Fruit fly (Drosophila melanogaster) whole organism, embryonic: ENCODE data around the gene phr6-4.
A peak's percentile ranks its signal among the peaks of the same experiment; 100 is the strongest.

Experiments
- Atf6 ChIP-seq: fragments of 200-800 bp; sonication (Bioruptor generic); IDR thresholded peaks from 2 replicates; pipeline ENCODE4 v1.3.6; 2022; ENCODE audit warnings: missing biosample characterization, missing genetic modification characterization
- Blimp-1 ChIP-seq: fragments of 200-800 bp; sonication (Bioruptor generic); optimal IDR thresholded peaks from 3 replicates; lab custom pipeline; 2018; ENCODE audit warnings: missing biosample characterization, missing genetic modification characterization, mild to moderate bottlenecking, moderate library complexity, missing genetic modification reagents
- CG10209 ChIP-seq: fragments of 200-800 bp; sonication (Bioruptor generic); optimal IDR thresholded peaks from 3 replicates; lab custom pipeline; 2017; ENCODE audit warnings: missing biosample characterization, mild to moderate bottlenecking, missing genetic modification characterization, missing genetic modification reagents
- CG10462 ChIP-seq: fragments of 200-800 bp; sonication (Bioruptor generic); optimal IDR thresholded peaks from 2 replicates; lab custom pipeline; 2016; ENCODE audit warnings: missing biosample characterization, missing genetic modification characterization
- CG10543 ChIP-seq: fragments of 200-800 bp; sonication (Bioruptor generic); optimal IDR thresholded peaks from 3 replicates; lab custom pipeline; 2017; ENCODE audit warnings: missing biosample characterization, mild to moderate bottlenecking, missing genetic modification characterization, moderate library complexity
- CG10565 ChIP-seq: fragments of 200-800 bp; sonication (Bioruptor generic); optimal IDR thresholded peaks from 3 replicates; lab custom pipeline; 2016; ENCODE audit warnings: missing biosample characterization, mild to moderate bottlenecking, missing genetic modification characterization
- CG11093 ChIP-seq: fragments of 200-800 bp; sonication (Bioruptor generic); IDR thresholded peaks from 3 replicates; pipeline ENCODE4 v1.3.6; 2022; ENCODE audit warnings: missing biosample characterization, missing genetic modification characterization
- CG12071 ChIP-seq: fragments of 200-800 bp; sonication (Bioruptor generic); optimal IDR thresholded peaks from 3 replicates; lab custom pipeline; 2018; ENCODE audit warnings: missing biosample characterization, mild to moderate bottlenecking, missing genetic modification characterization
- CG12104 ChIP-seq: fragments of 200-800 bp; sonication (Bioruptor generic); optimal IDR thresholded peaks from 3 replicates; lab custom pipeline; 2016; ENCODE audit warnings: missing biosample characterization, missing genetic modification characterization
- CG13123 ChIP-seq: fragments of 200-800 bp; sonication (Bioruptor generic); optimal IDR thresholded peaks from 2 replicates; lab custom pipeline; 2016; ENCODE audit warnings: missing biosample characterization, missing genetic modification characterization
- CG1602 ChIP-seq: fragments of 200-800 bp; sonication (Bioruptor generic); optimal IDR thresholded peaks from 3 replicates; lab custom pipeline; 2016; ENCODE audit warnings: missing biosample characterization, missing genetic modification characterization
- CG1603 ChIP-seq: fragments of 200-800 bp; sonication (Bioruptor generic); optimal IDR thresholded peaks from 2 replicates; lab custom pipeline; 2019; ENCODE audit warnings: missing biosample characterization, mild to moderate bottlenecking, missing genetic modification characterization, moderate library complexity
- CG16813 ChIP-seq: fragments of 200-800 bp; sonication (Bioruptor generic); IDR thresholded peaks from 3 replicates; pipeline ENCODE4 v1.3.6; 2022; ENCODE audit warnings: missing biosample characterization, missing genetic modification characterization; ENCODE audit not compliant: partially characterized antibody
- CG18619 ChIP-seq: fragments of 200-800 bp; sonication (Bioruptor generic); optimal IDR thresholded peaks from 3 replicates; lab custom pipeline; 2017; ENCODE audit warnings: missing biosample characterization, mild to moderate bottlenecking, missing genetic modification characterization
- CG2889 ChIP-seq: fragments of 200-800 bp; sonication (Bioruptor generic); IDR thresholded peaks from 3 replicates; pipeline ENCODE4 v1.3.6; 2022; ENCODE audit warnings: missing biosample characterization, missing genetic modification characterization
- CG31224 ChIP-seq: fragments of 200-800 bp; sonication (Bioruptor generic); IDR thresholded peaks from 2 replicates; pipeline ENCODE4 v1.3.6; 2022; ENCODE audit warnings: missing biosample characterization, missing genetic modification characterization
- CG4360 ChIP-seq: fragments of 200-800 bp; sonication (Bioruptor generic); IDR thresholded peaks from 2 replicates; pipeline ENCODE4 v1.3.6; 2022; ENCODE audit warnings: missing biosample characterization, missing genetic modification characterization
- CG6654 ChIP-seq: fragments of 200-800 bp; sonication (Bioruptor generic); optimal IDR thresholded peaks from 2 replicates; lab custom pipeline; 2017; ENCODE audit warnings: missing biosample characterization, mild to moderate bottlenecking, missing genetic modification characterization
- CG7372 ChIP-seq: fragments of 200-800 bp; sonication (Bioruptor generic); IDR thresholded peaks from 2 replicates; pipeline ENCODE4 v1.3.6; 2022; ENCODE audit warnings: missing biosample characterization, missing genetic modification characterization
- CG7839 ChIP-seq: fragments of 200-800 bp; sonication (Bioruptor generic); optimal IDR thresholded peaks from 3 replicates; lab custom pipeline; 2018; ENCODE audit warnings: missing biosample characterization, mild to moderate bottlenecking, missing genetic modification characterization, moderate library complexity
- CG7928 ChIP-seq: fragments of 200-800 bp; sonication (Bioruptor generic); optimal IDR thresholded peaks from 2 replicates; lab custom pipeline; 2017; ENCODE audit warnings: missing biosample characterization, mild to moderate bottlenecking, missing genetic modification characterization
- CG8359 ChIP-seq: fragments of 200-800 bp; sonication (Bioruptor generic); optimal IDR thresholded peaks from 2 replicates; lab custom pipeline; 2017; ENCODE audit warnings: missing biosample characterization, mild to moderate bottlenecking, missing genetic modification characterization, borderline replicate concordance
- CG8765 ChIP-seq: fragments of 200-800 bp; sonication (Bioruptor generic); IDR thresholded peaks from 2 replicates; pipeline ENCODE4 v1.3.6; 2022; ENCODE audit warnings: missing biosample characterization, missing genetic modification characterization
- CG9215 ChIP-seq: fragments of 200-800 bp; sonication (Bioruptor generic); IDR thresholded peaks from 2 replicates; pipeline ENCODE4 v1.3.6; 2022; ENCODE audit warnings: missing biosample characterization, missing genetic modification characterization
- CG9609 ChIP-seq: fragments of 200-800 bp; sonication (Bioruptor generic); optimal IDR thresholded peaks from 3 replicates; lab custom pipeline; 2016; ENCODE audit warnings: missing biosample characterization, missing genetic modification characterization
- CG9797 ChIP-seq: fragments of 200-800 bp; sonication (Bioruptor generic); optimal IDR thresholded peaks from 3 replicates; lab custom pipeline; 2018; ENCODE audit warnings: missing biosample characterization, mild to moderate bottlenecking, missing genetic modification characterization
- Camta ChIP-seq: fragments of 200-800 bp; sonication (Bioruptor generic); optimal IDR thresholded peaks from 2 replicates; lab custom pipeline; 2016; ENCODE audit warnings: missing biosample characterization, missing genetic modification characterization
- Doc3 ChIP-seq: fragments of 200-800 bp; sonication (Bioruptor generic); IDR thresholded peaks from 3 replicates; pipeline ENCODE4 v1.3.6; 2022; ENCODE audit warnings: missing biosample characterization, missing genetic modification characterization; ENCODE audit not compliant: partially characterized antibody
- Elba2 ChIP-seq: fragments of 200-800 bp; sonication (Bioruptor generic); optimal IDR thresholded peaks from 3 replicates; lab custom pipeline; 2016; ENCODE audit warnings: missing biosample characterization, missing genetic modification characterization
- Gsc ChIP-seq: fragments of 200-800 bp; sonication (Bioruptor generic); IDR thresholded peaks from 2 replicates; pipeline ENCODE4 v1.3.6; 2022; ENCODE audit warnings: missing biosample characterization, missing genetic modification characterization
- H2.0 ChIP-seq: fragments of 200-800 bp; sonication (Bioruptor generic); IDR thresholded peaks from 2 replicates; pipeline ENCODE4 v1.3.6; 2022; ENCODE audit warnings: missing biosample characterization, missing genetic modification characterization
- HLH4C ChIP-seq: fragments of 200-800 bp; sonication (Bioruptor generic); IDR thresholded peaks from 3 replicates; pipeline ENCODE4 v1.3.6; 2022; ENCODE audit warnings: missing biosample characterization, missing genetic modification characterization; ENCODE audit not compliant: partially characterized antibody
- Meics ChIP-seq: fragments of 200-800 bp; sonication (Bioruptor generic); optimal IDR thresholded peaks from 2 replicates; lab custom pipeline; 2017; ENCODE audit warnings: missing biosample characterization, mild to moderate bottlenecking, missing genetic modification characterization
- Myb ChIP-seq: fragments of 200-800 bp; sonication (Bioruptor generic); optimal IDR thresholded peaks from 2 replicates; lab custom pipeline; 2016; ENCODE audit warnings: missing biosample characterization, missing genetic modification characterization
- Nf-YB ChIP-seq: fragments of 200-800 bp; sonication (Bioruptor generic); optimal IDR thresholded peaks from 3 replicates; lab custom pipeline; 2019; ENCODE audit warnings: missing biosample characterization, mild to moderate bottlenecking, missing genetic modification characterization, moderate library complexity
- Poxn ChIP-seq: fragments of 200-800 bp; sonication (Bioruptor generic); IDR thresholded peaks from 2 replicates; pipeline ENCODE4 v1.3.6; 2022; ENCODE audit warnings: missing biosample characterization, missing genetic modification characterization
- Ravus ChIP-seq: fragments of 200-800 bp; sonication (Bioruptor generic); IDR thresholded peaks from 2 replicates; pipeline ENCODE4 v1.3.6; 2022; ENCODE audit warnings: missing biosample characterization, missing genetic modification characterization
- ash1 ChIP-seq: fragments of 200-800 bp; sonication (Bioruptor generic); optimal IDR thresholded peaks from 2 replicates; lab custom pipeline; 2018; ENCODE audit warnings: missing biosample characterization, mild to moderate bottlenecking, missing genetic modification characterization
- ci ChIP-seq: fragments of 200-800 bp; sonication (Bioruptor generic); IDR thresholded peaks from 3 replicates; pipeline ENCODE4 v1.3.6; 2022; ENCODE audit warnings: missing biosample characterization, missing genetic modification characterization
- dmrt99B ChIP-seq: fragments of 200-800 bp; sonication (Bioruptor generic); optimal IDR thresholded peaks from 2 replicates; lab custom pipeline; 2018; ENCODE audit warnings: missing biosample characterization, mild to moderate bottlenecking, missing genetic modification characterization, moderate library complexity
- emc ChIP-seq: fragments of 200-800 bp; sonication (Bioruptor generic); optimal IDR thresholded peaks from 2 replicates; lab custom pipeline; 2016; ENCODE audit warnings: missing biosample characterization, missing genetic modification characterization
- eve ChIP-seq, 2 experiments: fragments of >200 bp; optimal IDR thresholded peaks; 2 replicates each; lab custom pipeline; 2017; ENCODE audit warnings: missing biosample characterization in 2 of 2, missing genetic modification characterization in 2 of 2
- jigr1 ChIP-seq: fragments of 200-800 bp; sonication (Bioruptor generic); IDR thresholded peaks from 3 replicates; pipeline ENCODE4 v1.3.6; 2022; ENCODE audit warnings: missing biosample characterization, missing genetic modification characterization
- pb ChIP-seq: fragments of 200-800 bp; sonication (Bioruptor generic); optimal IDR thresholded peaks from 3 replicates; lab custom pipeline; 2016; ENCODE audit warnings: missing biosample characterization, missing genetic modification characterization
- row ChIP-seq: fragments of 200-800 bp; sonication (Bioruptor generic); IDR thresholded peaks from 3 replicates; pipeline ENCODE4 v1.3.6; 2022; ENCODE audit warnings: missing biosample characterization, missing genetic modification characterization
- shn ChIP-seq: fragments of 200-800 bp; sonication (Bioruptor generic); optimal IDR thresholded peaks from 3 replicates; lab custom pipeline; 2016; ENCODE audit warnings: missing biosample characterization, missing genetic modification characterization
- sisA ChIP-seq: fragments of 200-800 bp; sonication (Bioruptor generic); IDR thresholded peaks from 2 replicates; pipeline ENCODE4 v1.3.6; 2022; ENCODE audit warnings: missing biosample characterization, missing genetic modification characterization
- so ChIP-seq: fragments of 200-800 bp; sonication (Bioruptor generic); IDR thresholded peaks from 3 replicates; pipeline ENCODE4 v1.3.6; 2022; ENCODE audit warnings: missing biosample characterization, missing genetic modification characterization
- tap ChIP-seq: fragments of 200-800 bp; optimal IDR thresholded peaks from 3 replicates; lab custom pipeline; 2019; ENCODE audit warnings: missing biosample characterization, mild to moderate bottlenecking, missing genetic modification characterization, moderate library complexity
- tna ChIP-seq: fragments of 200-800 bp; sonication (Bioruptor generic); IDR thresholded peaks from 2 replicates; pipeline ENCODE4 v1.3.6; 2022; ENCODE audit warnings: missing biosample characterization, missing genetic modification characterization; ENCODE audit not compliant: partially characterized antibody
- tup ChIP-seq: fragments of 200-800 bp; sonication (Bioruptor generic); optimal IDR thresholded peaks from 2 replicates; lab custom pipeline; 2016; ENCODE audit warnings: missing biosample characterization, mild to moderate bottlenecking, missing genetic modification characterization, moderate library complexity
- usp ChIP-seq: fragments of >200 bp; optimal IDR thresholded peaks from 2 replicates; lab custom pipeline; 2017; ENCODE audit warnings: missing biosample characterization, missing genetic modification characterization

phr6-4 gene

DNA sequence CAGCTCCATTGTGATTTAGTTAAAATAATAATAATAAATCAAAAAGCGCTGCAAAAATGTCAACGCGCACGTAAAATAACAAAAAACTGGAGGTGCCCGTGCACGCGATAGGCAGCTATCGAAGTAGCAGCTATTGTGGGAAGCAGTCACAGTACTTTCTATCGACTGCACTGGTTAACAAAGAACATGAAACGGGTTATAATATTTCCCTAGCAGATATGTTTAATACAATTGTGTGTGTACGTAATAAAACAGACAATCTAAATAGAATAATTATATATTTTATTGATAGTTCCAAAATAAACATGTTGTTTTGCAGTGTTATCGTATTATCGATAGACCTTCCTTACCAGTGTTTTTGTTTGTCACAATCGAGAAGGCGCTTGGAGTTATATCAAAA is 30.3 kb upstream of the phr6-4 start, which contains the start of the genes CG31678 and IKKepsilon (continued):
- TF ChIP-seq CG7372 (no peak), Doc3 (GFP tag; lab: Robert Waterston, UW) (peak; percentile 74), CG7839 (peak; percentile 37), CG10209 (no peak), CG10543 (GFP tag; lab: Kevin White, UChicago) (no peak), CG4360 (0 out of 2 replicates have a peak, but pooled peaks have one; percentile 5), Gsc (GFP tag; lab: Robert Waterston, UW) (no peak), CG13123 (GFP tag; lab: Kevin White, UChicago) (no peak), row (GFP tag; lab: Robert Waterston, UW) (peak; percentile 81), emc (no peak), CG10462 (GFP tag; lab: Kevin White, UChicago) (no peak), Ravus (GFP tag; lab: Robert Waterston, UW) (no peak), CG6654 (GFP tag; lab: Kevin White, UChicago) (no peak), Nf-YB (GFP tag; lab: Kevin White, UChicago) (no peak), CG7928 (GFP tag; lab: Kevin White, UChicago) (no peak), CG1603 (tag; lab: Kevin White, UChicago) (peak; percentile 64), tup (no peak), pb (GFP tag; lab: Kevin White, UChicago) (no peak), tna (GFP tag; lab: Robert Waterston, UW) (peak; percentile 94), CG12071 (no peak), CG9609 (GFP tag; lab: Kevin White, UChicago) (no peak), CG8765 (GFP tag; lab: Robert Waterston, UW) (no peak), Myb (GFP tag; lab: Kevin White, UChicago) (no peak), CG8359 (GFP tag; lab: Kevin White, UChicago) (no peak), CG18619 (no peak), CG12104 (GFP tag; lab: Kevin White, UChicago) (no peak), CG2889 (GFP tag; lab: Robert Waterston, UW) (peak; percentile 50; the same call in 1 of the 3 replicates), CG9215 (GFP tag; lab: Robert Waterston, UW) (no peak), dmrt99B (tag; lab: Kevin White, UChicago) (no peak), H2.0 (GFP tag; lab: Robert Waterston, UW) (no peak), Camta (GFP tag; lab: Kevin White, UChicago) (no peak), Poxn (GFP tag; lab: Robert Waterston, UW) (no peak), jigr1 (no peak), CG10565 (GFP tag; lab: Kevin White, UChicago) (no peak), eve (GFP tag; optimal IDR thresholded peaks at IDR 0.05; lab: Kevin White, UChicago) (no peak), Blimp-1 (GFP tag; lab: Kevin White, UChicago) (no peak), shn (no peak), Meics (no peak), CG11093 (GFP tag; lab: Robert Waterston, UW) (no peak), so (GFP tag; lab: Robert Waterston, UW) (no peak), usp (no peak), CG16813 (GFP tag; lab: Robert Waterston, UW) (peak; percentile 92), ash1 (GFP tag; lab: Kevin White, UChicago) (no peak), CG1602 (GFP tag; lab: Kevin White, UChicago) (peak; percentile 45), ci (GFP tag; lab: Robert Waterston, UW) (peak; percentile 50; the same call in 1 of the 3 replicates), Elba2 (GFP tag; lab: Kevin White, UChicago) (no peak), tap (tag; lab: Kevin White, UChicago) (no peak), sisA (no peak), CG31224 (GFP tag; lab: Robert Waterston, UW) (no peak; the same call in 1 of the 2 replicates), Atf6 (GFP tag; lab: Robert Waterston, UW) (no peak), CG9797 (peak; percentile 12), HLH4C (GFP tag; lab: Robert Waterston, UW) (peak; percentile 98)
